Worm (Caenorhabditis elegans) whole organism, L1 larva: Measurements from ENCODE around the gene egl-46.

Source experiments
- aha-1 ChIP-seq: fragments of 150-350 bp; optimal IDR thresholded peaks from 2 replicates; lab custom pipeline; 2014; ENCODE audit warnings: missing biosample characterization, missing genetic modification characterization
- alr-1 ChIP-seq: fragments of 200-800 bp; sonication (Bioruptor generic); optimal IDR thresholded peaks from 2 replicates; lab custom pipeline; 2018; ENCODE audit warnings: borderline replicate concordance, mild to moderate bottlenecking, missing genetic modification characterization, missing compliant biosample characterization
- ama-1 ChIP-seq: fragments of 150-350 bp; optimal IDR thresholded peaks from 2 replicates; lab custom pipeline; 2014
- dpl-1 ChIP-seq, 3 experiments: fragments of 150-350 bp in 2 of 3; sonication (generic microtip) in 1 of 3; optimal IDR thresholded peaks; 2 replicates each; lab custom pipeline; 2014 to 2017; ENCODE audit warnings: missing biosample characterization in 3 of 3, missing genetic modification characterization in 3 of 3, missing genetic modification reagents in 3 of 3
- ets-5 ChIP-seq: fragments of 200-800 bp; sonication (Bioruptor generic); IDR thresholded peaks from 2 replicates; pipeline ENCODE4 v1.3.6; 2022; ENCODE audit warnings: missing genetic modification characterization, missing compliant biosample characterization
- nhr-11 ChIP-seq: fragments of 150-350 bp; optimal IDR thresholded peaks from 2 replicates; lab custom pipeline; 2014; ENCODE audit warnings: missing biosample characterization, missing genetic modification characterization
- nhr-12 ChIP-seq: sonication (generic microtip); optimal IDR thresholded peaks from 2 replicates; lab custom pipeline; 2017; ENCODE audit warnings: missing biosample characterization, missing genetic modification characterization
- nhr-237 ChIP-seq: fragments of 150-350 bp; optimal IDR thresholded peaks from 2 replicates; lab custom pipeline; 2014; ENCODE audit warnings: missing biosample characterization, missing genetic modification characterization
- nhr-28 ChIP-seq: fragments of 150-350 bp; optimal IDR thresholded peaks from 2 replicates; lab custom pipeline; 2014; ENCODE audit warnings: missing biosample characterization, missing genetic modification characterization
- nhr-77 ChIP-seq: fragments of 150-350 bp; optimal IDR thresholded peaks from 2 replicates; lab custom pipeline; 2014; ENCODE audit warnings: missing biosample characterization, missing genetic modification characterization
- unc-62 ChIP-seq: fragments of 150-350 bp; optimal IDR thresholded peaks from 2 replicates; lab custom pipeline; 2014; ENCODE audit warnings: missing biosample characterization, missing genetic modification reagents, missing genetic modification characterization
- ztf-11 ChIP-seq, 2 experiments: sonication (generic microtip); optimal IDR thresholded peaks; 2 replicates each; lab custom pipeline; 2016 to 2017; ENCODE audit warnings: missing genetic modification characterization in 2 of 2, missing biosample characterization in 1 of 2, missing compliant biosample characterization in 1 of 2
- ztf-4 ChIP-seq: fragments of 150-350 bp; optimal IDR thresholded peaks from 2 replicates; lab custom pipeline; 2014; ENCODE audit warnings: missing biosample characterization, missing genetic modification characterization

ce11 chrV:6655174-6655573 is 26.2 kb downstream of the egl-46 start, which contains the start of gene syx-18:
- peak; percentile 58 for TF ChIP-seq ama-1 (lab: Kevin White, UChicago)
- TF ChIP-seq ets-5 = no peak
- no peak for TF ChIP-seq nhr-11 (tag; lab: Kevin White, UChicago)
- TF ChIP-seq unc-62 = no peak
- no peak for TF ChIP-seq nhr-12 (tag; lab: Kevin White, UChicago)
- no peak for TF ChIP-seq ztf-11 (tag; optimal IDR thresholded peaks at IDR 0.05; lab: Kevin White, UChicago)
- TF ChIP-seq ztf-4 = no peak
- TF ChIP-seq nhr-237 (tag; lab: Kevin White, UChicago) = no peak
- no peak for TF ChIP-seq nhr-28 (tag; lab: Kevin White, UChicago)
- TF ChIP-seq aha-1 (tag; lab: Kevin White, UChicago) = no peak
- TF ChIP-seq dpl-1 (GFP tag; optimal IDR thresholded peaks at IDR 0.05; lab: Kevin White, UChicago) = no peak
- no peak for TF ChIP-seq nhr-77 (tag; lab: Kevin White, UChicago)
- no peak for TF ChIP-seq alr-1 (tag; lab: Kevin White, UChicago)
